Worm (Caenorhabditis elegans): ENCODE data around the gene T27F7.12.

DNA sequence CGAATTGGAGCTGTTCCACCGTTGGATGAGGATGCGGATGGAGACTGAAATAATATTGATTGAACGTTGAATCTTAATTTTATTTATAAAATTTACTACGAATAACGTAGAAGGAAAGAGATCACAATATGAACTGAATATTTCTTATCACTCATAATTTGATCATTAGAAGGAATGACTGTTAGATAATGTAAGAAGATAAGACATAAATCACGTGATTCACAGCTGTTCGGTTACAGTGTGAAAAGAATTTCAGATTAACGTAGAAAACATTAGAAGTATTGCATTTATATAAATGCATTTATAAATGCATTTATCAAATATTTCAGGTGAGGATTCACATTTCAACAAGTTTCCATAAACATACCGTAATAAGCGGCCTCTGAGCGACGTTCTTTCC is 47.1 kb upstream of the T27F7.12 start:
- no peak for TF ChIP-seq spr-3 (GFP tag; optimal IDR thresholded peaks at IDR 0.05)
- no peak for TF ChIP-seq egl-27 (tag; optimal IDR thresholded peaks at IDR 0.05)
- no peak for TF ChIP-seq unc-39 (tag; optimal IDR thresholded peaks at IDR 0.05)
- no peak for TF ChIP-seq lsy-2 (tag; optimal IDR thresholded peaks at IDR 0.05)
- no peak for TF ChIP-seq lim-7 (GFP tag; IDR thresholded peaks at IDR 0.05)
- no peak for TF ChIP-seq ces-1 (GFP tag; optimal IDR thresholded peaks at IDR 0.05)

Data from whole organism, L4 larva.